Fruit fly (Drosophila melanogaster) whole organism, embryonic: ENCODE data around the gene alpha-Man-Ia.
A peak's percentile ranks its signal among the peaks of the same experiment; 100 is the strongest.

Experiments
- ATbp ChIP-seq: fragments of 200-800 bp; sonication (Bioruptor generic); optimal IDR thresholded peaks from 2 replicates; lab custom pipeline; 2017; ENCODE audit warnings: missing biosample characterization, mild to moderate bottlenecking, missing genetic modification characterization, missing genetic modification reagents
- B-H2 ChIP-seq: fragments of 200-800 bp; sonication (Bioruptor generic); optimal IDR thresholded peaks from 2 replicates; lab custom pipeline; 2018; ENCODE audit warnings: missing biosample characterization, mild to moderate bottlenecking, missing genetic modification characterization
- CG1024 ChIP-seq: fragments of 200-800 bp; sonication (Bioruptor generic); IDR thresholded peaks from 2 replicates; pipeline ENCODE4 v1.3.6; 2022; ENCODE audit warnings: missing biosample characterization, missing genetic modification characterization
- CG10543 ChIP-seq: fragments of 200-800 bp; sonication (Bioruptor generic); optimal IDR thresholded peaks from 3 replicates; lab custom pipeline; 2017; ENCODE audit warnings: missing biosample characterization, mild to moderate bottlenecking, missing genetic modification characterization, moderate library complexity
- CG11560 ChIP-seq: fragments of 200-800 bp; sonication (Bioruptor generic); IDR thresholded peaks from 3 replicates; pipeline ENCODE4 v1.3.6; 2022; ENCODE audit warnings: missing biosample characterization, missing genetic modification characterization
- CG11695 ChIP-seq: fragments of 200-800 bp; sonication (Bioruptor generic); IDR thresholded peaks from 3 replicates; pipeline ENCODE4 v1.3.6; 2022; ENCODE audit warnings: missing biosample characterization, missing genetic modification characterization
- CG12391 ChIP-seq: fragments of 200-800 bp; sonication (Bioruptor generic); optimal IDR thresholded peaks from 3 replicates; lab custom pipeline; 2018; ENCODE audit warnings: missing biosample characterization, mild to moderate bottlenecking, missing genetic modification characterization, moderate library complexity
- CG13287 ChIP-seq: fragments of 200-800 bp; sonication (Bioruptor generic); IDR thresholded peaks from 2 replicates; pipeline ENCODE4 v1.3.6; 2022; ENCODE audit warnings: missing biosample characterization, missing genetic modification characterization; ENCODE audit not compliant: partially characterized antibody
- CG13296 ChIP-seq: fragments of 200-800 bp; sonication (Bioruptor generic); optimal IDR thresholded peaks from 3 replicates; lab custom pipeline; 2018; ENCODE audit warnings: missing biosample characterization, mild to moderate bottlenecking, missing genetic modification characterization
- CG13775 ChIP-seq: fragments of 200-800 bp; sonication (Bioruptor generic); optimal IDR thresholded peaks from 3 replicates; lab custom pipeline; 2017; ENCODE audit warnings: missing biosample characterization, mild to moderate bottlenecking, missing genetic modification characterization
- CG13894 ChIP-seq: fragments of 200-800 bp; sonication (Bioruptor generic); optimal IDR thresholded peaks from 3 replicates; lab custom pipeline; 2018; ENCODE audit warnings: missing biosample characterization, mild to moderate bottlenecking, missing genetic modification characterization, moderate library complexity
- CG15514 ChIP-seq: fragments of 200-800 bp; sonication (Bioruptor generic); optimal IDR thresholded peaks from 3 replicates; lab custom pipeline; 2017; ENCODE audit warnings: missing biosample characterization, missing genetic modification characterization, mild to moderate bottlenecking, moderate library complexity, missing genetic modification reagents
- CG17385 ChIP-seq: fragments of 200-800 bp; sonication (Bioruptor generic); optimal IDR thresholded peaks from 3 replicates; lab custom pipeline; 2018; ENCODE audit warnings: missing biosample characterization, mild to moderate bottlenecking, missing genetic modification characterization
- CG34224 ChIP-seq: fragments of 200-800 bp; sonication (Bioruptor generic); IDR thresholded peaks from 3 replicates; pipeline ENCODE4 v1.3.6; 2022; ENCODE audit warnings: missing biosample characterization, missing genetic modification characterization; ENCODE audit not compliant: partially characterized antibody
- CG5180 ChIP-seq: fragments of 200-800 bp; sonication (Bioruptor generic); optimal IDR thresholded peaks from 3 replicates; lab custom pipeline; 2017; ENCODE audit warnings: missing biosample characterization, missing genetic modification characterization, mild to moderate bottlenecking, moderate library complexity, missing genetic modification reagents
- CG5953 ChIP-seq: fragments of 200-800 bp; sonication (Bioruptor generic); IDR thresholded peaks from 2 replicates; pipeline ENCODE4 v1.3.6; 2022; ENCODE audit warnings: missing biosample characterization, missing genetic modification characterization
- CG6765 ChIP-seq: fragments of 200-800 bp; sonication (Bioruptor generic); optimal IDR thresholded peaks from 3 replicates; lab custom pipeline; 2017; ENCODE audit warnings: missing biosample characterization, mild to moderate bottlenecking, missing genetic modification characterization
- CG7372 ChIP-seq: fragments of 200-800 bp; sonication (Bioruptor generic); IDR thresholded peaks from 2 replicates; pipeline ENCODE4 v1.3.6; 2022; ENCODE audit warnings: missing biosample characterization, missing genetic modification characterization
- CG8290 ChIP-seq, 3 experiments: fragments of 200-800 bp; sonication (Bioruptor generic); optimal IDR thresholded peaks; 2 replicates each; lab custom pipeline; 2016 to 2019; ENCODE audit warnings: missing biosample characterization in 3 of 3, missing genetic modification characterization in 3 of 3, mild to moderate bottlenecking in 2 of 3, moderate library complexity in 1 of 3
- CG9932 ChIP-seq: fragments of 200-800 bp; sonication (Bioruptor generic); IDR thresholded peaks from 2 replicates; pipeline ENCODE4 v1.3.6; 2022; ENCODE audit warnings: missing biosample characterization, missing genetic modification characterization
- Dfd ChIP-seq, 2 experiments: fragments of >200 bp; optimal IDR thresholded peaks; 2 replicates each; lab custom pipeline; 2017; ENCODE audit warnings: missing biosample characterization in 2 of 2, missing genetic modification characterization in 2 of 2
- Doc3 ChIP-seq: fragments of 200-800 bp; sonication (Bioruptor generic); IDR thresholded peaks from 3 replicates; pipeline ENCODE4 v1.3.6; 2022; ENCODE audit warnings: missing biosample characterization, missing genetic modification characterization; ENCODE audit not compliant: partially characterized antibody
- Dp ChIP-seq: fragments of 200-800 bp; sonication (Bioruptor generic); optimal IDR thresholded peaks from 2 replicates; lab custom pipeline; 2018; ENCODE audit warnings: missing biosample characterization, mild to moderate bottlenecking, missing genetic modification characterization, moderate library complexity
- HLH4C ChIP-seq: fragments of 200-800 bp; sonication (Bioruptor generic); IDR thresholded peaks from 3 replicates; pipeline ENCODE4 v1.3.6; 2022; ENCODE audit warnings: missing biosample characterization, missing genetic modification characterization; ENCODE audit not compliant: partially characterized antibody
- Hmr ChIP-seq: fragments of 200-800 bp; sonication (Bioruptor generic); optimal IDR thresholded peaks from 3 replicates; lab custom pipeline; 2017; ENCODE audit warnings: mild to moderate bottlenecking, missing biosample characterization, missing genetic modification reagents, missing genetic modification characterization
- Max ChIP-seq: fragments of 200-800 bp; sonication (Bioruptor generic); optimal IDR thresholded peaks from 2 replicates; lab custom pipeline; 2016; ENCODE audit warnings: missing biosample characterization, mild to moderate bottlenecking, missing genetic modification characterization
- Nf-YA ChIP-seq: fragments of 200-800 bp; sonication (Bioruptor generic); IDR thresholded peaks from 2 replicates; pipeline ENCODE4 v1.3.6; 2022; ENCODE audit warnings: missing biosample characterization, missing genetic modification characterization
- Scr ChIP-seq: fragments of 200-800 bp; sonication (Bioruptor generic); IDR thresholded peaks from 2 replicates; pipeline ENCODE4 v1.3.6; 2022; ENCODE audit warnings: missing biosample characterization, missing genetic modification characterization; ENCODE audit not compliant: partially characterized antibody
- Tbp ChIP-seq: fragments of >200 bp; optimal IDR thresholded peaks from 2 replicates; lab custom pipeline; 2018; ENCODE audit warnings: missing biosample characterization, missing genetic modification characterization
- ab ChIP-seq: fragments of 200-800 bp; sonication (Bioruptor generic); optimal IDR thresholded peaks from 2 replicates; lab custom pipeline; 2016; ENCODE audit warnings: missing biosample characterization, missing genetic modification characterization
- amos ChIP-seq: fragments of 200-800 bp; sonication (Bioruptor generic); IDR thresholded peaks from 2 replicates; pipeline ENCODE4 v1.3.6; 2022; ENCODE audit warnings: missing biosample characterization, missing genetic modification characterization; ENCODE audit not compliant: partially characterized antibody
- bbx ChIP-seq: fragments of 200-800 bp; sonication (Bioruptor generic); IDR thresholded peaks from 2 replicates; pipeline ENCODE4 v1.3.6; 2022; ENCODE audit warnings: missing biosample characterization, missing genetic modification characterization; ENCODE audit not compliant: partially characterized antibody
- cg ChIP-seq: fragments of 200-800 bp; sonication (Bioruptor generic); optimal IDR thresholded peaks from 3 replicates; lab custom pipeline; 2019; ENCODE audit warnings: missing biosample characterization, mild to moderate bottlenecking, missing genetic modification characterization, moderate library complexity
- chn ChIP-seq: fragments of 200-800 bp; sonication (Bioruptor generic); optimal IDR thresholded peaks from 2 replicates; lab custom pipeline; 2016; ENCODE audit warnings: missing biosample characterization, missing genetic modification characterization
- crol ChIP-seq: fragments of 200-800 bp; sonication (Bioruptor generic); IDR thresholded peaks from 2 replicates; pipeline ENCODE4 v1.3.6; 2022; ENCODE audit warnings: missing biosample characterization, missing genetic modification characterization
- grn ChIP-seq: fragments of 200-800 bp; sonication (Bioruptor generic); optimal IDR thresholded peaks from 3 replicates; lab custom pipeline; 2017; ENCODE audit warnings: missing biosample characterization, missing genetic modification characterization
- h ChIP-seq: fragments of >200 bp; optimal IDR thresholded peaks from 2 replicates; lab custom pipeline; 2017
- hbn ChIP-seq: fragments of 200-800 bp; sonication (Bioruptor generic); IDR thresholded peaks from 2 replicates; pipeline ENCODE4 v1.3.6; 2022; ENCODE audit warnings: missing biosample characterization, missing genetic modification characterization; ENCODE audit not compliant: partially characterized antibody
- mirr ChIP-seq: fragments of 200-800 bp; sonication (Bioruptor generic); optimal IDR thresholded peaks from 3 replicates; lab custom pipeline; 2018; ENCODE audit warnings: missing biosample characterization, mild to moderate bottlenecking, missing genetic modification characterization
- oc ChIP-seq: fragments of 200-800 bp; sonication (Bioruptor generic); optimal IDR thresholded peaks from 2 replicates; lab custom pipeline; 2018; ENCODE audit warnings: missing biosample characterization, mild to moderate bottlenecking, missing genetic modification characterization, moderate library complexity
- slp2 ChIP-seq: fragments of 200-800 bp; sonication (Bioruptor generic); optimal IDR thresholded peaks from 2 replicates; lab custom pipeline; 2016; ENCODE audit warnings: missing biosample characterization, missing genetic modification characterization
- stwl ChIP-seq: fragments of 200-800 bp; sonication (Bioruptor generic); optimal IDR thresholded peaks from 3 replicates; lab custom pipeline; 2018; ENCODE audit warnings: missing biosample characterization, mild to moderate bottlenecking, missing genetic modification characterization, moderate library complexity
- sug ChIP-seq: fragments of 200-800 bp; optimal IDR thresholded peaks from 2 replicates; lab custom pipeline; 2019; ENCODE audit warnings: missing biosample characterization, mild to moderate bottlenecking, missing genetic modification characterization, moderate library complexity
- tup ChIP-seq: fragments of 200-800 bp; sonication (Bioruptor generic); optimal IDR thresholded peaks from 2 replicates; lab custom pipeline; 2016; ENCODE audit warnings: missing biosample characterization, mild to moderate bottlenecking, missing genetic modification characterization, moderate library complexity
- vnd ChIP-seq: fragments of 200-800 bp; sonication (Bioruptor generic); IDR thresholded peaks from 3 replicates; pipeline ENCODE4 v1.3.6; 2022; ENCODE audit warnings: missing biosample characterization, missing genetic modification characterization; ENCODE audit not compliant: partially characterized antibody
- wor ChIP-seq: fragments of 200-800 bp; sonication (Bioruptor generic); IDR thresholded peaks from 2 replicates; pipeline ENCODE4 v1.3.6; 2022; ENCODE audit warnings: missing biosample characterization, missing genetic modification characterization

The alpha-Man-Ia gene

DNA sequence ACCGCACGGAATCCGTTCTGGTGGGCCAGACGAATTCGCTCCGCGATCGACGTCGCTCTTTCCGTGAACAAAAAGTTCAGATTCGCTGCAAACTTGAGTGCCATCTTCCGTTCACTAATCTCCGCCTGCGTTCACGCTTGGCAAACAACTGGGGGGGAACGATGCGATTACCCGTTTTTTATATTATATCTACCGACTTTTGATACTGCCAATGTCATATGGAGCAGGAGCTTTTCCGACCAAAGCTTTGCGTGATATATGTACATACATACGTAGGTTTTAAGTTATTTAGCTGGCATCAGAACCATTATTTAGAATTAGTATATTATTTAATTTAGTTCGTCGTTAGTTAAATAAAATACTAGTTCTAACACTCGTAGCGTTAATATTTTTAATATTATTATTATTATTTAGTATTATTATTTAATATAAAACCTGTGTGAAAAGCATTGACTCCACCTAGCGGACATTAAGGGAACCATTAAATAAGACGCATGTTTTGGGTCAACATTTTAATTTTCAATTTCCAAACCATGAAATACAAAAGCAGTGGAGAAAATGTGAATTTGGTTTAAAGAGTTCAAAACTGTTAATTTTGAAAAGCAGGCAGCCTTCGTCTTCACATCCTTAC, 4.0 kb upstream of the alpha-Man-Ia start, which contains the start of gene Gip (continued):
- TF ChIP-seq wor (no peak), CG10543 (GFP tag; lab: Kevin White, UChicago) (peak; percentile 31), CG13894 (tag; lab: Kevin White, UChicago) (peak; percentile 88), oc (tag; lab: Kevin White, UChicago) (peak; percentile 10), CG13775 (GFP tag; lab: Kevin White, UChicago) (no peak), CG9932 (0 out of 2 replicates have a peak, but pooled peaks have one; percentile 8), sug (tag; lab: Kevin White, UChicago) (peak; percentile 87), chn (GFP tag; lab: Kevin White, UChicago) (no peak), crol (GFP tag; lab: Robert Waterston, UW) (peak; percentile 74), Hmr (GFP tag; lab: Kevin White, UChicago) (peak; percentile 24), CG15514 (GFP tag; lab: Kevin White, UChicago) (peak; percentile 60), CG12391 (tag; lab: Kevin White, UChicago) (peak; percentile 0), CG5180 (GFP tag; lab: Kevin White, UChicago) (no peak), bbx (GFP tag; lab: Robert Waterston, UW) (peak; percentile 16; the same call in 1 of the 2 replicates), CG6765 (GFP tag; lab: Kevin White, UChicago) (peak; percentile 30)

DNA sequence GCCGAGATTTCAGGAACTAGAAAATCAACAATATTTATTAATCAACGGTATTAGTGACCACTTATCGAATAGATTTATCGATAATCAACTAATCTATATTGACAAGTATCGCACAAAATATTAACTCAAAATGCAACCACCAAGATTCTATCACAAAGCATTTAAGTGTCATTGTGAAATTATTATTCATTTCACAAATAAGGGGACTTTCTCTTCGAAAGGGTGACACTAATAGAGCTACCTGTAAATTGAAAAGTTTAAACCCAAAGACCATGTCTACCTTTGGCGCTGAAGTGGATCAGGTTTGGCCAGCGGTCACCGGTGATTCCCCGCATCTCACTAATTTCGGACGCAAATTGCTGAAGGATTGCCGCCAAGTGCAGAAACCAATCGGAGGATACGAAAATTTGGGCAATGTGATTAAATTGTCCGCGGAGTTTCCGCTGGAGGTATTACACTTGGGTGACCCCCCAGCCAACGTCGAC, 630 bp upstream of the alpha-Man-Ia start, which contains the start of gene CG2909:
Gene CG2909, plus strand, starts transcription at position 119 of the 485 bp plus-strand sequence.
- no peak for TF ChIP-seq CG11695
- TF ChIP-seq CG13296 (GFP tag; lab: Kevin White, UChicago) = no peak
- no peak for TF ChIP-seq CG6765 (GFP tag; lab: Kevin White, UChicago)
- TF ChIP-seq CG17385 (GFP tag; lab: Kevin White, UChicago) = peak; percentile 5
- TF ChIP-seq tup = no peak
- no peak for TF ChIP-seq CG10543 (GFP tag; lab: Kevin White, UChicago)
- peak; percentile 42 for TF ChIP-seq Scr (GFP tag; lab: Robert Waterston, UW)
- TF ChIP-seq slp2 (GFP tag; lab: Kevin White, UChicago) = no peak
- no peak for TF ChIP-seq h (lab: Kevin White, UChicago)
- peak; percentile 44; the same call in 1 of the 2 replicates for TF ChIP-seq CG13287 (GFP tag; lab: Robert Waterston, UW)
- TF ChIP-seq Dp (GFP tag; lab: Kevin White, UChicago) = peak; percentile 19
- TF ChIP-seq amos (GFP tag; lab: Robert Waterston, UW) = peak; percentile 22; the same call in 1 of the 2 replicates
- no peak for TF ChIP-seq grn (GFP tag; lab: Kevin White, UChicago)
- no peak for TF ChIP-seq B-H2 (GFP tag; lab: Kevin White, UChicago)
- no peak for TF ChIP-seq CG5953
- peak; percentile 32; the same call in 1 of the 2 replicates for TF ChIP-seq hbn (GFP tag; lab: Robert Waterston, UW)
- peak; percentile 23; the same call in 1 of the 3 replicates for TF ChIP-seq CG34224
- no peak for TF ChIP-seq CG7372 (GFP tag; lab: Robert Waterston, UW)
- TF ChIP-seq ATbp (GFP tag; lab: Kevin White, UChicago) = no peak
- peak; percentile 7; the same call in 1 of the 3 replicates for TF ChIP-seq vnd (GFP tag; lab: Robert Waterston, UW)
- peak; percentile 21 for TF ChIP-seq stwl (tag; lab: Kevin White, UChicago)
- TF ChIP-seq Tbp (GFP tag; lab: Kevin White, UChicago) = no peak
- TF ChIP-seq mirr (GFP tag; lab: Kevin White, UChicago) = no peak
- no peak for TF ChIP-seq CG1024 (GFP tag; lab: Robert Waterston, UW)
- no peak for TF ChIP-seq Nf-YA
- TF ChIP-seq ab = no peak
- peak; percentile 93 for TF ChIP-seq CG11560 (tag; lab: Robert Waterston, UW)
- TF ChIP-seq cg (GFP tag; lab: Kevin White, UChicago) = no peak
- TF ChIP-seq HLH4C (GFP tag; lab: Robert Waterston, UW) = peak; percentile 47; the same call in 1 of the 3 replicates
- 0 out of 3 replicates have a peak, but pooled peaks have one; percentile 39 for TF ChIP-seq Doc3 (GFP tag; lab: Robert Waterston, UW)
- no peak for TF ChIP-seq Max (GFP tag; lab: Kevin White, UChicago)
- TF ChIP-seq CG8290 (GFP tag; optimal IDR thresholded peaks at IDR 0.05; lab: Kevin White, UChicago) = no peak
- no peak for TF ChIP-seq CG8290 (tag; optimal IDR thresholded peaks at IDR 0.05; lab: Kevin White, UChicago)
- TF ChIP-seq Dfd (GFP tag; optimal IDR thresholded peaks at IDR 0.05; lab: Kevin White, UChicago) = no peak
